Worm (Caenorhabditis elegans): ENCODE measurements around the gene str-131.

The str-131 gene

DNA sequence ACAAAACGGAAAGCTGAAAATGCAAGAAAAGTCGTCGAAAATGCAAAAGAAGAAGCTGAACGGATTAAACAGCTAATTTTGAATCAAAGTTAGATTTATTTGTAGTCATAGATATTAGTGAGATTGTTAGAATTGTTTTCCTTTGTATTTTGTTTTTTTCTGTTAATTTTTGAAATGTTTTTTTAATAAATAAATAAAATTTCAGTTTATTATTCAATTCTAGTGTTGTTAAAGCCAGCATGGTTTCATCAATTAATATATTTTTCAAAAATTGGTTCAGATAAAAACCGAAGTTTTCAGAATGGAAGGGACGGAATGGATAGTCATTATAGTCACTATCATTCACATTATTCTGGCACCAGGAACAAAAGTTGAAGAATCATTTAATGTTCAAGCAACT, 46.7 kb downstream of the str-131 start, which contains the start of gene algn-12:
Gene algn-12 (plus strand): TSS at position 301 of the 400 bp plus-strand sequence.
- TF ChIP-seq med-1 (GFP tag; optimal IDR thresholded peaks at IDR 0.05; ENCODE audit: insufficient read depth) (no peak), T22C8.4 (GFP tag; IDR thresholded peaks at IDR 0.05) (no peak), ztf-29 (GFP tag; IDR thresholded peaks at IDR 0.05) (no peak), cog-1 (tag; optimal IDR thresholded peaks at IDR 0.05) (no peak), flt-1 (GFP tag; IDR thresholded peaks at IDR 0.05) (no peak), ref-1 (GFP tag; conservative IDR thresholded peaks at IDR 0.05) (no peak), tab-1 (GFP tag; IDR thresholded peaks at IDR 0.05) (no peak), ztf-23 (GFP tag; IDR thresholded peaks at IDR 0.05) (no peak), klf-2 (GFP tag; conservative IDR thresholded peaks at IDR 0.05) (no peak)

DNA sequence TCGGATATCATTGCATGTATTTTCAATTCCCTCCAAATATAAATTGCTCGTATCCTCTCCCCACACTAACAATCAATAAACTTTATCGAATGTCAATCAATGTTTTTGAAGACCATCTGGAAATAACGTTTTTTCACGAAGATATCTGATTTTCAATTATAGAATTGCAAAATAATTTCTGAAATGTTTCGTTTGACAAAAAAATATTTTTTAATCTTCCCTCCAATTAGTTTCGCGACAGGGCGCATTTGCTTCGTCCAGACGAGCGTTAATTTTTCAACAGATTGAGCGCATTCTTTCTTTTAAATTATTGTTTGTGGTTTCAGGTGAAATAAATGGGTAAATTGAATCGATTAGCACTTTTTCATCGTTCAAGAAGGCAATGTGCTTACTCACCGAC, 50.4 kb downstream of the str-131 start, which contains the start of gene vars-1:
Gene vars-1 (plus strand): TSS at position 291 of the 400 bp plus-strand sequence.
- no peak for TF ChIP-seq med-1 (GFP tag; optimal IDR thresholded peaks at IDR 0.05; ENCODE audit: insufficient read depth)
- TF ChIP-seq ref-1 (GFP tag; conservative IDR thresholded peaks at IDR 0.05): no peak
- TF ChIP-seq T22C8.4 (GFP tag; IDR thresholded peaks at IDR 0.05): no peak
- TF ChIP-seq cog-1 (tag; optimal IDR thresholded peaks at IDR 0.05): no peak
- no peak for TF ChIP-seq ztf-23 (GFP tag; IDR thresholded peaks at IDR 0.05)
- no peak for TF ChIP-seq ztf-29 (GFP tag; IDR thresholded peaks at IDR 0.05)
- TF ChIP-seq klf-2 (GFP tag; conservative IDR thresholded peaks at IDR 0.05): no peak
- no peak for TF ChIP-seq flt-1 (GFP tag; IDR thresholded peaks at IDR 0.05)
- TF ChIP-seq tab-1 (GFP tag; IDR thresholded peaks at IDR 0.05): no peak
